Fruit fly (Drosophila melanogaster) whole organism, adult: ENCODE data around the gene cry.

ENCODE experiments used
- CG12768 ChIP-seq: fragments of 200-800 bp; sonication (Bioruptor generic); optimal IDR thresholded peaks from 2 replicates; lab custom pipeline; 2017; ENCODE audit warnings: missing biosample characterization, missing genetic modification characterization, mild to moderate bottlenecking, moderate library complexity, missing genetic modification reagents
- CG7045 ChIP-seq: fragments of 200-800 bp; sonication (Bioruptor generic); optimal IDR thresholded peaks from 2 replicates; lab custom pipeline; 2017; ENCODE audit warnings: missing biosample characterization, mild to moderate bottlenecking, missing genetic modification characterization
- CG7101 ChIP-seq: fragments of 200-800 bp; sonication (Bioruptor generic); optimal IDR thresholded peaks from 2 replicates; lab custom pipeline; 2018; ENCODE audit warnings: missing biosample characterization, mild to moderate bottlenecking, missing genetic modification characterization, moderate library complexity
- Hr96 ChIP-seq: fragments of 200-800 bp; sonication (Bioruptor generic); optimal IDR thresholded peaks from 2 replicates; lab custom pipeline; 2016; ENCODE audit warnings: missing biosample characterization, missing genetic modification characterization
- Mnt ChIP-seq: fragments of 200-800 bp; sonication (Bioruptor generic); optimal IDR thresholded peaks from 2 replicates; lab custom pipeline; 2016; ENCODE audit warnings: missing biosample characterization, mild to moderate bottlenecking, missing genetic modification characterization
- bab1 ChIP-seq: fragments of 200-800 bp; sonication (Bioruptor generic); optimal IDR thresholded peaks from 3 replicates; lab custom pipeline; 2019; ENCODE audit warnings: missing biosample characterization, mild to moderate bottlenecking, missing genetic modification characterization, moderate library complexity
- cic ChIP-seq: fragments of 200-800 bp; sonication (Bioruptor generic); optimal IDR thresholded peaks from 2 replicates; lab custom pipeline; 2017; ENCODE audit warnings: missing biosample characterization, mild to moderate bottlenecking, missing genetic modification characterization, moderate library complexity
- kay ChIP-seq: fragments of 200-800 bp; sonication (Bioruptor generic); peaks from one replicate; lab custom pipeline; 2016; ENCODE audit warnings: missing biosample characterization, missing genetic modification characterization, borderline replicate concordance

dm6 chr3R:19221350-19221749, 9.4 kb downstream of the cry start:
- TF ChIP-seq bab1 (GFP tag; lab: Kevin White, UChicago): no peak
- TF ChIP-seq CG7101 (tag; lab: Kevin White, UChicago): no peak
- no peak for TF ChIP-seq CG7045 (GFP tag; lab: Kevin White, UChicago)
- TF ChIP-seq Hr96 (GFP tag; lab: Kevin White, UChicago): no peak
- TF ChIP-seq Mnt (GFP tag; lab: Kevin White, UChicago): no peak
- no peak for TF ChIP-seq kay (GFP tag; lab: Kevin White, UChicago)
- TF ChIP-seq cic (GFP tag; lab: Kevin White, UChicago): no peak
- no peak for TF ChIP-seq CG12768 (GFP tag; lab: Kevin White, UChicago)
